Fruit fly (Drosophila melanogaster): ENCODE data around the gene PSMG1.
A peak's percentile ranks its signal among the peaks of the same experiment; 100 is the strongest.

PSMG1 gene

dm6 chr3R:5789025-5789953 lies 4.8 kb downstream of the PSMG1 start, which contains the start of the genes Hat1 and Rpn5 (continued):
- no peak for TF ChIP-seq cad (GFP tag; optimal IDR thresholded peaks at IDR 0.05)
- peak; percentile 58 for TF ChIP-seq CG15011 (GFP tag; optimal IDR thresholded peaks at IDR 0.05)
- TF ChIP-seq rib (GFP tag; IDR thresholded peaks at IDR 0.05): 0 out of 2 replicates have a peak, but pooled peaks have one; percentile 10
- TF ChIP-seq Ptx1 (GFP tag; IDR thresholded peaks at IDR 0.05): peak; percentile 69
- peak; percentile 83 for TF ChIP-seq Hmx (GFP tag; optimal IDR thresholded peaks at IDR 0.05)
- TF ChIP-seq Sry-δ (GFP tag; optimal IDR thresholded peaks at IDR 0.05): peak; percentile 85
- peak; percentile 87 for TF ChIP-seq CG8290 (GFP tag; optimal IDR thresholded peaks at IDR 0.05)
- peak; percentile 79 to 85 for TF ChIP-seq CG8290 (tag; optimal IDR thresholded peaks at IDR 0.05)
- no peak for TF ChIP-seq kni (GFP tag; optimal IDR thresholded peaks at IDR 0.05)
- TF ChIP-seq CG3838 (GFP tag; optimal IDR thresholded peaks at IDR 0.05): peak; percentile 59
- TF ChIP-seq CG6689 (GFP tag; IDR thresholded peaks at IDR 0.05): peak; percentile 64
- TF ChIP-seq dmrt99B (tag; optimal IDR thresholded peaks at IDR 0.05): no peak
- peak; percentile 72 for TF ChIP-seq da (GFP tag; optimal IDR thresholded peaks at IDR 0.05)
- TF ChIP-seq CG5953 (GFP tag; IDR thresholded peaks at IDR 0.05): no peak
- peak; percentile 55 for TF ChIP-seq gcm2 (GFP tag; optimal IDR thresholded peaks at IDR 0.05)
- TF ChIP-seq CG7745 (tag; optimal IDR thresholded peaks at IDR 0.05): no peak
- TF ChIP-seq Adf1 (GFP tag; IDR thresholded peaks at IDR 0.05): no peak; the same call in 1 of the 2 replicates
- peak; percentile 85 for TF ChIP-seq CG8944 (GFP tag; optimal IDR thresholded peaks at IDR 0.05)
- TF ChIP-seq CG6683 (GFP tag; optimal IDR thresholded peaks at IDR 0.05): peak; percentile 27
- TF ChIP-seq Fer3 (tag; optimal IDR thresholded peaks at IDR 0.05): peak; percentile 56
- no peak for TF ChIP-seq MTF-1 (GFP tag; optimal IDR thresholded peaks at IDR 0.05; ENCODE audit: borderline replicate concordance)
- peak; percentile 85 for TF ChIP-seq CG7556 (GFP tag; optimal IDR thresholded peaks at IDR 0.05)
- no peak for TF ChIP-seq CG1024 (GFP tag; IDR thresholded peaks at IDR 0.05)
- TF ChIP-seq eyg (GFP tag; optimal IDR thresholded peaks at IDR 0.05): peak; percentile 72
- TF ChIP-seq Dek (tag; optimal IDR thresholded peaks at IDR 0.05): peak; percentile 73
- TF ChIP-seq fru (optimal IDR thresholded peaks at IDR 0.05): no peak
- TF ChIP-seq Hand (GFP tag; optimal IDR thresholded peaks at IDR 0.05): no peak
- peak; percentile 44; the same call in 1 of the 3 replicates for TF ChIP-seq CG11695 (GFP tag; IDR thresholded peaks at IDR 0.05)
- peak; percentile 53; the same call in 1 of the 3 replicates for TF ChIP-seq CG11560 (tag; IDR thresholded peaks at IDR 0.05)
- TF ChIP-seq CG4360 (GFP tag; IDR thresholded peaks at IDR 0.05): no peak
- peak; percentile 53 for TF ChIP-seq CG15601 (tag; optimal IDR thresholded peaks at IDR 0.05)
- peak; percentile 67 for TF ChIP-seq fd96Cb (tag; optimal IDR thresholded peaks at IDR 0.05)
- TF ChIP-seq GATAe (GFP tag; conservative IDR thresholded peaks at IDR 0.05): no peak
- TF ChIP-seq mirr (GFP tag; optimal IDR thresholded peaks at IDR 0.05): peak; percentile 23
- peak; percentile 90 for TF ChIP-seq Hr3 (GFP tag; optimal IDR thresholded peaks at IDR 0.05)
- no peak for TF ChIP-seq Nf-YA (GFP tag; IDR thresholded peaks at IDR 0.05)
- TF ChIP-seq vnd (GFP tag; IDR thresholded peaks at IDR 0.05; ENCODE audit: partially characterized antibody): peak; percentile 54; the same call in 1 of the 3 replicates
- TF ChIP-seq Dip2 (GFP tag; IDR thresholded peaks at IDR 0.05): no peak
- peak; percentile 73 for TF ChIP-seq p53 (GFP tag; optimal IDR thresholded peaks at IDR 0.05)
- TF ChIP-seq Hmr (GFP tag; optimal IDR thresholded peaks at IDR 0.05): peak; percentile 81
- TF ChIP-seq klu (GFP tag; IDR thresholded peaks at IDR 0.05): peak; percentile 74; the same call in 1 of the 2 replicates
- TF ChIP-seq nau (GFP tag; optimal IDR thresholded peaks at IDR 0.05): no peak
- TF ChIP-seq CG3065 (GFP tag; optimal IDR thresholded peaks at IDR 0.05): peak; percentile 51
- no peak for TF ChIP-seq CG31365 (tag; optimal IDR thresholded peaks at IDR 0.05)
- TF ChIP-seq Atf3 (GFP tag; optimal IDR thresholded peaks at IDR 0.05): peak; percentile 82
- TF ChIP-seq CG7357 (GFP tag; IDR thresholded peaks at IDR 0.05): peak; percentile 50; the same call in 2 of the 3 replicates
- TF ChIP-seq ac (GFP tag; optimal IDR thresholded peaks at IDR 0.05): no peak
- peak; percentile 79 for TF ChIP-seq CG18764 (GFP tag; optimal IDR thresholded peaks at IDR 0.05)
- peak; percentile 67 for TF ChIP-seq CG30431 (GFP tag; optimal IDR thresholded peaks at IDR 0.05)
- peak; percentile 56; the same call in 2 of the 3 replicates for TF ChIP-seq B-H1 (GFP tag; IDR thresholded peaks at IDR 0.05)

Measured in whole organism, embryonic.